Fruit fly (Drosophila melanogaster) whole organism, embryonic: ENCODE data around the gene CG7879.

Source experiments
- D ChIP-seq, 2 experiments: fragments of 200-800 bp in 1 of 2; fragments of >200 bp in 1 of 2; sonication (Bioruptor generic) in 1 of 2; optimal IDR thresholded peaks; 2 replicates in 1 of 2; 3 replicates in 1 of 2; lab custom pipeline; 2017; ENCODE audit warnings: mild to moderate bottlenecking in 1 of 2, missing biosample characterization in 1 of 2, missing genetic modification characterization in 1 of 2, missing genetic modification reagents in 1 of 2
- HmgZ ChIP-seq: fragments of 200-800 bp; sonication (Bioruptor generic); optimal IDR thresholded peaks from 2 replicates; lab custom pipeline; 2018; ENCODE audit warnings: missing biosample characterization, mild to moderate bottlenecking, missing genetic modification characterization
- lab ChIP-seq: fragments of 200-800 bp; sonication (Bioruptor generic); optimal IDR thresholded peaks from 3 replicates; lab custom pipeline; 2017; ENCODE audit warnings: missing biosample characterization, missing genetic modification characterization, mild to moderate bottlenecking, moderate library complexity, missing genetic modification reagents
- sima ChIP-seq: fragments of 200-800 bp; sonication (Bioruptor generic); optimal IDR thresholded peaks from 2 replicates; lab custom pipeline; 2016; ENCODE audit warnings: missing biosample characterization, missing genetic modification characterization

dm6 chr3L:1579169-1579853 is 10.9 kb upstream of the CG7879 start:
- peak; percentile 70 for TF ChIP-seq lab
- peak; percentile 62 for TF ChIP-seq HmgZ (tag; lab: Kevin White, UChicago)
- no peak for TF ChIP-seq D (optimal IDR thresholded peaks at IDR 0.05; lab: Kevin White, UChicago)
- TF ChIP-seq D (GFP tag; optimal IDR thresholded peaks at IDR 0.05; lab: Kevin White, UChicago) = peak; percentile 84
- peak; percentile 54 for TF ChIP-seq sima (GFP tag; lab: Kevin White, UChicago)
